Fruit fly (Drosophila melanogaster) whole organism, embryonic: ENCODE measurements around the gene CG14205.

Source experiments
- Ada2b ChIP-seq: fragments of 200-800 bp; sonication (Bioruptor generic); IDR thresholded peaks from 2 replicates; pipeline ENCODE4 v1.3.6; 2022; ENCODE audit warnings: missing biosample characterization, missing genetic modification characterization
- C15 ChIP-seq: fragments of 200-800 bp; sonication (Bioruptor generic); IDR thresholded peaks from 3 replicates; pipeline ENCODE4 v1.3.6; 2022; ENCODE audit warnings: missing biosample characterization, missing genetic modification characterization
- CG10366 ChIP-seq: fragments of 200-800 bp; sonication (Bioruptor generic); IDR thresholded peaks from 2 replicates; pipeline ENCODE4 v1.3.6; 2022; ENCODE audit warnings: missing biosample characterization, missing genetic modification characterization
- CG10462 ChIP-seq: fragments of 200-800 bp; sonication (Bioruptor generic); optimal IDR thresholded peaks from 2 replicates; lab custom pipeline; 2016; ENCODE audit warnings: missing biosample characterization, missing genetic modification characterization
- CG10565 ChIP-seq: fragments of 200-800 bp; sonication (Bioruptor generic); optimal IDR thresholded peaks from 3 replicates; lab custom pipeline; 2016; ENCODE audit warnings: missing biosample characterization, mild to moderate bottlenecking, missing genetic modification characterization
- CG10959 ChIP-seq: fragments of 200-800 bp; sonication (Bioruptor generic); IDR thresholded peaks from 2 replicates; pipeline ENCODE4 v1.3.6; 2022; ENCODE audit warnings: missing biosample characterization, missing genetic modification characterization
- CG14710 ChIP-seq: fragments of 200-800 bp; sonication (Bioruptor generic); optimal IDR thresholded peaks from 3 replicates; lab custom pipeline; 2019; ENCODE audit warnings: missing biosample characterization, mild to moderate bottlenecking, missing genetic modification characterization, moderate library complexity
- CG15269 ChIP-seq: fragments of 200-800 bp; sonication (Bioruptor generic); optimal IDR thresholded peaks from 2 replicates; lab custom pipeline; 2018; ENCODE audit warnings: missing biosample characterization, mild to moderate bottlenecking, missing genetic modification characterization, moderate library complexity
- CG15479 ChIP-seq: fragments of 200-800 bp; sonication (Bioruptor generic); optimal IDR thresholded peaks from 3 replicates; lab custom pipeline; 2019; ENCODE audit warnings: missing biosample characterization, mild to moderate bottlenecking, missing genetic modification characterization, moderate library complexity
- CG15601 ChIP-seq: fragments of 200-800 bp; sonication (Bioruptor generic); optimal IDR thresholded peaks from 3 replicates; lab custom pipeline; 2019; ENCODE audit warnings: missing biosample characterization, mild to moderate bottlenecking, missing genetic modification characterization, moderate library complexity
- CG1603 ChIP-seq: fragments of 200-800 bp; sonication (Bioruptor generic); optimal IDR thresholded peaks from 2 replicates; lab custom pipeline; 2019; ENCODE audit warnings: missing biosample characterization, mild to moderate bottlenecking, missing genetic modification characterization, moderate library complexity
- CG2712 ChIP-seq: fragments of 200-800 bp; optimal IDR thresholded peaks from 3 replicates; lab custom pipeline; 2019; ENCODE audit warnings: missing biosample characterization, mild to moderate bottlenecking, missing genetic modification characterization, moderate library complexity
- CG30020 ChIP-seq: fragments of 200-800 bp; optimal IDR thresholded peaks from 2 replicates; lab custom pipeline; 2019; ENCODE audit warnings: missing biosample characterization, mild to moderate bottlenecking, missing genetic modification characterization, moderate library complexity
- CG31224 ChIP-seq: fragments of 200-800 bp; sonication (Bioruptor generic); IDR thresholded peaks from 2 replicates; pipeline ENCODE4 v1.3.6; 2022; ENCODE audit warnings: missing biosample characterization, missing genetic modification characterization
- CG32532 ChIP-seq: fragments of 200-800 bp; sonication (Bioruptor generic); IDR thresholded peaks from 2 replicates; pipeline ENCODE4 v1.3.6; 2022; ENCODE audit warnings: missing biosample characterization, missing genetic modification characterization
- CG4424 ChIP-seq: fragments of 200-800 bp; sonication (Bioruptor generic); optimal IDR thresholded peaks from 3 replicates; lab custom pipeline; 2016; ENCODE audit warnings: missing biosample characterization, missing genetic modification characterization
- CG6272 ChIP-seq: fragments of 200-800 bp; sonication (Bioruptor generic); IDR thresholded peaks from 2 replicates; pipeline ENCODE4 v1.3.6; 2022; ENCODE audit warnings: missing biosample characterization, missing genetic modification characterization
- CG8290 ChIP-seq, 3 experiments: fragments of 200-800 bp; sonication (Bioruptor generic); optimal IDR thresholded peaks; 2 replicates each; lab custom pipeline; 2016 to 2019; ENCODE audit warnings: missing biosample characterization in 3 of 3, missing genetic modification characterization in 3 of 3, mild to moderate bottlenecking in 2 of 3, moderate library complexity in 1 of 3
- CG8388 ChIP-seq: fragments of 200-800 bp; sonication (Bioruptor generic); optimal IDR thresholded peaks from 2 replicates; lab custom pipeline; 2019; ENCODE audit warnings: missing biosample characterization, mild to moderate bottlenecking, missing genetic modification characterization, moderate library complexity
- CG9609 ChIP-seq: fragments of 200-800 bp; sonication (Bioruptor generic); optimal IDR thresholded peaks from 3 replicates; lab custom pipeline; 2016; ENCODE audit warnings: missing biosample characterization, missing genetic modification characterization
- CG9797 ChIP-seq: fragments of 200-800 bp; sonication (Bioruptor generic); optimal IDR thresholded peaks from 3 replicates; lab custom pipeline; 2018; ENCODE audit warnings: missing biosample characterization, mild to moderate bottlenecking, missing genetic modification characterization
- CG9817 ChIP-seq: fragments of 200-800 bp; sonication (Bioruptor generic); optimal IDR thresholded peaks from 2 replicates; lab custom pipeline; 2018; ENCODE audit warnings: missing biosample characterization, mild to moderate bottlenecking, missing genetic modification characterization, moderate library complexity
- Camta ChIP-seq: fragments of 200-800 bp; sonication (Bioruptor generic); optimal IDR thresholded peaks from 2 replicates; lab custom pipeline; 2016; ENCODE audit warnings: missing biosample characterization, missing genetic modification characterization
- Chrac-16 ChIP-seq: fragments of 200-800 bp; sonication (Bioruptor generic); optimal IDR thresholded peaks from 3 replicates; lab custom pipeline; 2016; ENCODE audit warnings: missing biosample characterization, missing genetic modification characterization
- E2f2 ChIP-seq: fragments of 200-800 bp; sonication (Bioruptor generic); IDR thresholded peaks from 2 replicates; pipeline ENCODE4 v1.3.6; 2022; ENCODE audit warnings: missing biosample characterization, missing genetic modification characterization
- HLH3B ChIP-seq: fragments of 200-800 bp; sonication (Bioruptor generic); IDR thresholded peaks from 2 replicates; pipeline ENCODE4 v1.3.6; 2022; ENCODE audit warnings: missing biosample characterization, missing genetic modification characterization
- HLHmδ ChIP-seq: fragments of 200-800 bp; sonication (Bioruptor generic); optimal IDR thresholded peaks from 2 replicates; lab custom pipeline; 2018; ENCODE audit warnings: missing biosample characterization, mild to moderate bottlenecking, missing genetic modification characterization, moderate library complexity
- Hr39 ChIP-seq: fragments of >200 bp; optimal IDR thresholded peaks from 2 replicates; lab custom pipeline; 2017
- Ptx1 ChIP-seq: fragments of 200-800 bp; sonication (Bioruptor generic); IDR thresholded peaks from 2 replicates; pipeline ENCODE4 v1.3.6; 2022; ENCODE audit warnings: missing biosample characterization, missing genetic modification characterization
- Xbp1 ChIP-seq: fragments of 200-800 bp; sonication (Bioruptor generic); optimal IDR thresholded peaks from 3 replicates; lab custom pipeline; 2016; ENCODE audit warnings: missing biosample characterization, mild to moderate bottlenecking, missing genetic modification characterization
- ac ChIP-seq: fragments of 200-800 bp; sonication (Bioruptor generic); optimal IDR thresholded peaks from 3 replicates; lab custom pipeline; 2017; ENCODE audit warnings: missing biosample characterization, mild to moderate bottlenecking, missing genetic modification characterization
- aop ChIP-seq: fragments of 200-800 bp; sonication (Bioruptor generic); IDR thresholded peaks from 2 replicates; pipeline ENCODE4 v1.3.6; 2022; ENCODE audit warnings: missing biosample characterization, missing genetic modification characterization
- chif ChIP-seq, 2 experiments: fragments of 200-800 bp; sonication (Bioruptor generic); optimal IDR thresholded peaks; 3 replicates each; lab custom pipeline; 2016; ENCODE audit warnings: missing biosample characterization in 2 of 2, missing genetic modification characterization in 2 of 2
- crp ChIP-seq, 2 experiments: fragments of 200-800 bp; sonication (Bioruptor generic); optimal IDR thresholded peaks; 2 replicates in 1 of 2; 3 replicates in 1 of 2; lab custom pipeline; 2017; ENCODE audit warnings: missing biosample characterization in 2 of 2, missing genetic modification characterization in 2 of 2, mild to moderate bottlenecking in 1 of 2, moderate library complexity in 1 of 2
- dati ChIP-seq: fragments of 200-800 bp; sonication (Bioruptor generic); IDR thresholded peaks from 2 replicates; pipeline ENCODE4 v1.3.6; 2022; ENCODE audit warnings: missing biosample characterization, missing genetic modification characterization
- en ChIP-seq: fragments of 200-800 bp; sonication (Bioruptor generic); optimal IDR thresholded peaks from 2 replicates; lab custom pipeline; 2016; ENCODE audit warnings: missing biosample characterization, missing genetic modification characterization
- ftz-f1 ChIP-seq: fragments of 200-800 bp; sonication (Bioruptor generic); optimal IDR thresholded peaks from 2 replicates; lab custom pipeline; 2016; ENCODE audit warnings: missing biosample characterization, missing genetic modification characterization
- gcm ChIP-seq: fragments of 200-800 bp; sonication (Bioruptor generic); optimal IDR thresholded peaks from 2 replicates; lab custom pipeline; 2019; ENCODE audit warnings: missing biosample characterization, mild to moderate bottlenecking, missing genetic modification characterization, moderate library complexity
- hkb ChIP-seq, 2 experiments: fragments of 200-800 bp in 1 of 2; fragments of >200 bp in 1 of 2; sonication (Bioruptor generic) in 1 of 2; IDR thresholded peaks in 1 of 2; optimal IDR thresholded peaks in 1 of 2; 2 replicates each; pipeline versions ENCODE4 v1.3.6 to Lab custom; 2017 to 2022; ENCODE audit warnings: missing biosample characterization in 1 of 2, missing genetic modification characterization in 1 of 2
- inv ChIP-seq: fragments of 200-800 bp; sonication (Bioruptor generic); IDR thresholded peaks from 2 replicates; pipeline ENCODE4 v1.3.6; 2022; ENCODE audit warnings: missing biosample characterization, missing genetic modification characterization; ENCODE audit not compliant: partially characterized antibody
- jigr1 ChIP-seq: fragments of 200-800 bp; sonication (Bioruptor generic); IDR thresholded peaks from 3 replicates; pipeline ENCODE4 v1.3.6; 2022; ENCODE audit warnings: missing biosample characterization, missing genetic modification characterization
- jumu ChIP-seq: fragments of 200-800 bp; sonication (Bioruptor generic); optimal IDR thresholded peaks from 3 replicates; lab custom pipeline; 2016; ENCODE audit warnings: missing biosample characterization, missing genetic modification characterization
- kay ChIP-seq: fragments of 200-800 bp; sonication (Bioruptor generic); optimal IDR thresholded peaks from 2 replicates; lab custom pipeline; 2016; ENCODE audit warnings: missing biosample characterization, missing genetic modification characterization
- odd ChIP-seq: fragments of 200-800 bp; sonication (Bioruptor generic); optimal IDR thresholded peaks from 2 replicates; lab custom pipeline; 2017; ENCODE audit warnings: missing biosample characterization, mild to moderate bottlenecking, missing genetic modification characterization
- onecut ChIP-seq: fragments of 200-800 bp; sonication (Bioruptor generic); IDR thresholded peaks from 2 replicates; pipeline ENCODE4 v1.3.6; 2022; ENCODE audit warnings: missing biosample characterization, missing genetic modification characterization
- psq ChIP-seq: fragments of 200-800 bp; sonication (Bioruptor generic); optimal IDR thresholded peaks from 2 replicates; lab custom pipeline; 2017; ENCODE audit warnings: missing biosample characterization, missing genetic modification characterization
- salm ChIP-seq: fragments of 200-800 bp; sonication (Bioruptor generic); optimal IDR thresholded peaks from 2 replicates; lab custom pipeline; 2018; ENCODE audit warnings: missing biosample characterization, mild to moderate bottlenecking, missing genetic modification characterization
- sr ChIP-seq: fragments of 200-800 bp; sonication (Bioruptor generic); IDR thresholded peaks from 3 replicates; pipeline ENCODE4 v1.3.6; 2022; ENCODE audit warnings: missing biosample characterization, missing genetic modification characterization
- ssp ChIP-seq: fragments of 200-800 bp; sonication (Bioruptor generic); IDR thresholded peaks from 2 replicates; pipeline ENCODE4 v1.3.6; 2022; ENCODE audit warnings: missing biosample characterization, missing genetic modification characterization
- sug ChIP-seq: fragments of 200-800 bp; optimal IDR thresholded peaks from 2 replicates; lab custom pipeline; 2019; ENCODE audit warnings: missing biosample characterization, mild to moderate bottlenecking, missing genetic modification characterization, moderate library complexity
- tgo ChIP-seq: fragments of 200-800 bp; sonication (Bioruptor generic); IDR thresholded peaks from 3 replicates; pipeline ENCODE4 v1.3.6; 2022; ENCODE audit warnings: missing biosample characterization, missing genetic modification characterization

Gene CG14205

dm6 chrX:19603953-19604352 is 11.5 kb downstream of the CG14205 start (continued):
- peak; percentile 68 for TF ChIP-seq kay (GFP tag; lab: Kevin White, UChicago)
- peak; percentile 24 for TF ChIP-seq CG10462 (GFP tag; lab: Kevin White, UChicago)
- TF ChIP-seq aop (GFP tag; lab: Robert Waterston, UW), result peak; percentile 52; the same call in 1 of the 2 replicates
- no peak for TF ChIP-seq psq (GFP tag; lab: Kevin White, UChicago)
- TF ChIP-seq dati (GFP tag; lab: Robert Waterston, UW), result 0 out of 2 replicates have a peak, but pooled peaks have one; percentile 21
- TF ChIP-seq CG2712, result peak; percentile 70
- TF ChIP-seq CG8290 (GFP tag; optimal IDR thresholded peaks at IDR 0.05; lab: Kevin White, UChicago), result peak; percentile 25
- peak in 1 of 2 experiments; percentile 84 for TF ChIP-seq CG8290 (tag; optimal IDR thresholded peaks at IDR 0.05; lab: Kevin White, UChicago)
- no peak for TF ChIP-seq Hr39 (lab: Kevin White, UChicago)
- peak; percentile 74 for TF ChIP-seq Xbp1 (GFP tag; lab: Kevin White, UChicago)
- TF ChIP-seq jumu (GFP tag; lab: Kevin White, UChicago), result peak; percentile 55
- TF ChIP-seq Ada2b (GFP tag; lab: Robert Waterston, UW), result peak; percentile 91
- TF ChIP-seq CG30020 (tag; lab: Kevin White, UChicago), result peak; percentile 6
- TF ChIP-seq CG15479, result no peak
- TF ChIP-seq CG31224 (GFP tag; lab: Robert Waterston, UW), result peak; percentile 83
- TF ChIP-seq inv (GFP tag; lab: Robert Waterston, UW), result no peak
- TF ChIP-seq C15 (GFP tag; lab: Robert Waterston, UW), result 0 out of 3 replicates have a peak, but pooled peaks have one; percentile 61
- TF ChIP-seq salm (tag; lab: Kevin White, UChicago), result no peak
- TF ChIP-seq jigr1 (GFP tag; lab: Robert Waterston, UW), result peak; percentile 59; the same call in 1 of the 3 replicates
- peak; percentile 44 for TF ChIP-seq CG14710 (tag; lab: Kevin White, UChicago)
- no peak for TF ChIP-seq ac (GFP tag; lab: Kevin White, UChicago)
- no peak for TF ChIP-seq odd (GFP tag; lab: Kevin White, UChicago)
- TF ChIP-seq hkb (optimal IDR thresholded peaks at IDR 0.05; lab: Kevin White, UChicago), result no peak
- TF ChIP-seq hkb (GFP tag; IDR thresholded peaks at IDR 0.05; lab: Robert Waterston, UW), result peak; percentile 88
- TF ChIP-seq CG15269 (tag; lab: Kevin White, UChicago), result peak; percentile 85
- peak; percentile 88 for TF ChIP-seq CG10366 (GFP tag; lab: Robert Waterston, UW)
- peak; percentile 74 for TF ChIP-seq HLH3B
- TF ChIP-seq CG4424 (GFP tag; lab: Kevin White, UChicago), result peak; percentile 77
- peak; percentile 63 for TF ChIP-seq E2f2 (GFP tag; lab: Robert Waterston, UW)
- TF ChIP-seq CG32532 (GFP tag; lab: Robert Waterston, UW), result peak; percentile 89
- TF ChIP-seq CG10959 (GFP tag; lab: Robert Waterston, UW), result peak; percentile 73
- TF ChIP-seq onecut (GFP tag; lab: Robert Waterston, UW), result peak; percentile 54
- TF ChIP-seq sug (tag; lab: Kevin White, UChicago), result peak; percentile 82
- no peak for TF ChIP-seq crp (GFP tag; optimal IDR thresholded peaks at IDR 0.05; lab: Kevin White, UChicago)
- peak; percentile 63 for TF ChIP-seq Chrac-16
- TF ChIP-seq tgo, result peak; percentile 79
- TF ChIP-seq CG10565 (GFP tag; lab: Kevin White, UChicago), result no peak
- peak; percentile 59 for TF ChIP-seq ssp
- TF ChIP-seq Ptx1, result peak; percentile 82
- no peak for TF ChIP-seq HLHmδ (GFP tag; lab: Kevin White, UChicago)
- TF ChIP-seq en, result peak; percentile 23
- TF ChIP-seq CG1603 (tag; lab: Kevin White, UChicago), result peak; percentile 79
- peak; percentile 72; the same call in 2 of the 3 replicates for TF ChIP-seq sr (GFP tag; lab: Robert Waterston, UW)
- no peak for TF ChIP-seq CG9797
- peak; percentile 43 for TF ChIP-seq gcm
- peak; percentile 58 for TF ChIP-seq Camta
- peak; percentile 49 for TF ChIP-seq CG6272 (GFP tag; lab: Robert Waterston, UW)
- no peak for TF ChIP-seq ftz-f1 (GFP tag; lab: Kevin White, UChicago)
- peak; percentile 74 for TF ChIP-seq CG9817 (tag; lab: Kevin White, UChicago)
- TF ChIP-seq CG9609 (GFP tag; lab: Kevin White, UChicago), result no peak
- TF ChIP-seq CG8388 (GFP tag; lab: Kevin White, UChicago), result peak; percentile 56
- peak; percentile 64 for TF ChIP-seq CG15601 (tag; lab: Kevin White, UChicago)
- peak; percentile 43 to 62 for TF ChIP-seq chif (GFP tag; optimal IDR thresholded peaks at IDR 0.05; lab: Kevin White, UChicago)
